Fruit fly (Drosophila melanogaster) whole organism, embryonic: Measurements from ENCODE around the gene chb.

ENCODE experiments used
- Blimp-1 ChIP-seq: fragments of 200-800 bp; sonication (Bioruptor generic); optimal IDR thresholded peaks from 3 replicates; lab custom pipeline; 2018; ENCODE audit warnings: missing biosample characterization, missing genetic modification characterization, mild to moderate bottlenecking, moderate library complexity, missing genetic modification reagents
- CG12391 ChIP-seq: fragments of 200-800 bp; sonication (Bioruptor generic); optimal IDR thresholded peaks from 3 replicates; lab custom pipeline; 2018; ENCODE audit warnings: missing biosample characterization, mild to moderate bottlenecking, missing genetic modification characterization, moderate library complexity
- CG9215 ChIP-seq: fragments of 200-800 bp; sonication (Bioruptor generic); IDR thresholded peaks from 2 replicates; pipeline ENCODE4 v1.3.6; 2022; ENCODE audit warnings: missing biosample characterization, missing genetic modification characterization
- dmrt99B ChIP-seq: fragments of 200-800 bp; sonication (Bioruptor generic); optimal IDR thresholded peaks from 2 replicates; lab custom pipeline; 2018; ENCODE audit warnings: missing biosample characterization, mild to moderate bottlenecking, missing genetic modification characterization, moderate library complexity
- klu ChIP-seq: fragments of 200-800 bp; sonication (Bioruptor generic); IDR thresholded peaks from 2 replicates; pipeline ENCODE4 v1.3.6; 2022; ENCODE audit warnings: missing biosample characterization, missing genetic modification characterization
- psq ChIP-seq: fragments of 200-800 bp; sonication (Bioruptor generic); optimal IDR thresholded peaks from 2 replicates; lab custom pipeline; 2017; ENCODE audit warnings: missing biosample characterization, missing genetic modification characterization
- zfh2 ChIP-seq: fragments of 200-800 bp; sonication (Bioruptor generic); optimal IDR thresholded peaks from 2 replicates; lab custom pipeline; 2016; ENCODE audit warnings: missing biosample characterization, missing genetic modification characterization

dm6 chr3L:21175531-21176271, 3.0 kb downstream of the chb start:
- TF ChIP-seq klu (no peak), CG9215 (no peak), zfh2 (GFP tag; lab: Kevin White, UChicago) (no peak), dmrt99B (no peak), psq (GFP tag; lab: Kevin White, UChicago) (no peak), CG12391 (tag; lab: Kevin White, UChicago) (peak; percentile 32), Blimp-1 (GFP tag; lab: Kevin White, UChicago) (no peak)
